Worm (Caenorhabditis elegans): ENCODE data around the gene srbc-79.

- TF ChIP-seq ceh-82 (tag; optimal IDR thresholded peaks at IDR 0.05) (no peak), nhr-12 (tag; optimal IDR thresholded peaks at IDR 0.05) (no peak), lin-15B (tag; optimal IDR thresholded peaks at IDR 0.05) (no peak), elt-3 (tag; optimal IDR thresholded peaks at IDR 0.05) (no peak), snpc-4 (tag; optimal IDR thresholded peaks at IDR 0.05) (no peak), mdl-1 (tag; optimal IDR thresholded peaks at IDR 0.05) (no peak), zag-1 (tag; optimal IDR thresholded peaks at IDR 0.05) (no peak), ztf-11 (tag; optimal IDR thresholded peaks at IDR 0.05) (no peak), skn-1 (tag; optimal IDR thresholded peaks at IDR 0.05) (no peak), pha-4 (tag; optimal IDR thresholded peaks at IDR 0.05) (no peak), unc-39 (tag; optimal IDR thresholded peaks at IDR 0.05) (no peak), unc-62 (GFP tag; optimal IDR thresholded peaks at IDR 0.05) (no peak), elt-2 (tag; optimal IDR thresholded peaks at IDR 0.05) (no peak), R02D3.7 (tag; optimal IDR thresholded peaks at IDR 0.05) (no peak)
Observed at ce11 chrV:20453811-20454210, 38.5 kb downstream of the srbc-79 start, which contains the start of gene srd-70.
